Fruit fly (Drosophila melanogaster): ENCODE results near the gene Pvf1.

Pvf1 gene

DNA sequence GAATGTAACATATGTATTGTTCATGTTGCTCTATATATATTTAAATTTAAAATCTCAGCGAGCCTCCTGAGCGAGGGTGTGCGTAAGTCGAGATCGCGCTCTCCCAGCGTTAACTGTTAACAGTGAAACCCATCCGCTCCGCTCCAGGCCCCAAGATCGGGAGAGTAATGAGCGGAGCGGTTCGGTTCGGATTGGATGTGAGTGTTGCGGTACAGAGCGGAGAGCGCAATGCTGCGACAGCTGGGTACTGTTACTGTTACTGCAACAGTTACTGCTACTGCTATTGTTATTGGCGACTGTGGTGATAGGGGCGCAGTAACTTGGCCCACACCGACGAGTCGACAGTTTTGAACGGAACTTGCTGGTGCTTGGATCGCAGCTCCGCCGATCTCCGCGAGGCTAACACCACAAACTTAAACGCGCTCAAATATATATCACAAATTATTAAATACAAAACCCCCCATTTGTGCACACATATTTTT, at the start of gene Pvf1:
Gene Pvf1, plus strand, starts transcription at position 312 of the 482 bp plus-strand sequence.
- TF ChIP-seq CG17801 (GFP tag; optimal IDR thresholded peaks at IDR 0.05; ENCODE audit: partially characterized antibody), result peak; percentile 58

DNA sequence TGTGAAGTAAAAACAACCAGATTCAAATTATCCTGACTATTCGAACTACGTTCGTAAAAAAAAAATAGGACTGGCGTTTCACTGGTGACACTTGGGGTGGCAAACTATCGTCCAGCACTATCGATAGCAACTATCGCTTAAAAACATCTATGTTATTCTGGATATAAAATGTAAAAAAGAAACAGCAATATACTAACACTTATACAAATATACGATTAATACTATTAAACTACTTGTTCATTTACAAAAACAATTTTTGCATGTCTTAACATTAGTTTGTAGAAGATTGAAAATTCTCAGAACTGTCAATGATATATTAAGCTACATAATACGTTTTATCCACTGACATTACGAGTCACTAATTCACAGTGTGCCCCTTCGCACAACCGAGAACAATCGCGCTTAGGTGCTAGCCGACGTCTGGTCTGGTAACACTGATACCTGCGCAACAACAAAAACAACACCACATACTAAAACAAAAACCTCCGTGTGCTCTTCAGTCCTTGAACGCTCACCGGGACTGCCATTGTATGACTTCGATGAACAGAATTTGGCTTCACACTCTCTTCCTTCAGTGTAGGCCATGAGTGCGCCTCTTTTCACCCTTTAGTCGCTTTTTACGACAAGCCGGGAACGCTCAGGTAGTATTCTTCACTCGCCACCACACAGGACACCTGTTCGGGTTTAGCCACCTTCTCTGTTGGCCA, 48.9 kb upstream of the Pvf1 start, which contains the start of gene CG18259:
Gene CG18259, minus strand, starts transcription at position 78 of the 707 bp plus-strand sequence.
- TF ChIP-seq CG17801 (GFP tag; optimal IDR thresholded peaks at IDR 0.05; ENCODE audit: partially characterized antibody), result no peak

DNA sequence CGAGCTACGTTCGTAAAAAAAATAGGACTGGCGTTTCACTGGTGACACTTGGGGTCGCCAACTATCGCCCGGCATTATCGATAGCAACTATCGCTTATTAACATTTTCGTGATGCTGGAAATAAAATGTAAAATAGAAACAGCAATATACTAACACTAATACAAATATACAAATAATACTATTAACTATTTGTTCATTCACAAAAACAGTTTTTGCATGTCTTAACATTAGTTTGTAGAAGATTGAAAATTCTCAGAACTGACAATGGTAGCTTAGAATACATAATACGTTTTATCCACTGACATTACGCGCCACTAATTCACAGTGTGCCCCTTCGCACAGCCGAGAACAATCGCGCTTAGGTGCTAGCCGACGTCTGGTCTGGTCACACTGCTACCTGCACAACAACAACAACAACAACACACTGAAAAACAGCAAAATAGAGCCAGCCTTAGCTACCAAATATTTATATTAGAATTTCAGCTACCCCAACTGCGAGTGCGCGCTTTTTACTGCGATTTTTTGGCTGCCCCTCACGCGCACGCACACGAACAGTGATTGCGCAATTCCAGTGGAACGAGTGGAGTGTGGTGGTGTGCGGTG, 44.2 kb upstream of the Pvf1 start, which contains the start of the genes CG6961 and S6KL:
Gene CG6961, minus strand, starts transcription at position 68 of the 603 bp plus-strand sequence.
Gene S6KL, plus strand, starts transcription at position 322 of the 603 bp plus-strand sequence.
- peak; percentile 8 for TF ChIP-seq CG17801 (GFP tag; optimal IDR thresholded peaks at IDR 0.05; ENCODE audit: partially characterized antibody)

DNA sequence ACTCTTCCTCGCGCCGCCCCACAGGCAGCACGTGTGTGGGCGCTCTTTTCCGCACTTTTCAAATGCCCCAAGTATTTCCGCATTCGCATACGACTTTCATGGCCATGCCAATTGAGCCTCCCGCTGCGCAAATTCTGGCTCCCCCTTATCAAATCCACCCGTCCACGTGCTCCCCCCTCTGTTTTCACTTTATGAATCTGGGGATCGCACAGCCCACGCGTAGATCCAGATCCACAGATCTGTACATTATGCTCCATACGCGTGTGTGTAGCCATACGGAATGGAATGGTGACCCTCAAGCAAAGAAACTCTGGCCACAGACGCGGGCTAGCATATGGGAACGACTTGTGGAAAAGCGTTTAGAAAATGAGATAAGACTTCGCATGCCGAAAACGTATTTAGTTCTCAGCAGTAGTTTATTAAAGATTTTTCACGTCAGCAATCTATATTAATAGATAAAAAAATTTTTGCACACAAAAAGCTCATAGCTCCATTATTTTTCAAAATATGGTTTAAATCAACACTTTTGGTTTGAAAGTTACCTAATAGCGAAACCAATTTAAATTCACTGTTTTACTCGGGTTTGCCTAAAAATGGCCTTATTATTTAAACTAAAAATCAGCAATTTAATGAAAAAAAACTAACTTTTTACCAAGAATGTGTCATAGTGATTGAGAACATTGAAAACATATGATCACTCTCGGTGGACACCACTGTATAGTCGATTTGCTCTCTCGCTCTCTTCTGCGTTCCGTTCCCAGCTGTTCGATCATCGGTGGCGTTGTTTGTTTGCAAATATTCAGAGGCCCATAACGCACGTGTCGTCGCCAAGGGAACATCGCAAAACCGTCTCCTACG, 42.9 kb upstream of the Pvf1 start:
- TF ChIP-seq CG17801 (GFP tag; optimal IDR thresholded peaks at IDR 0.05; ENCODE audit: partially characterized antibody), result peak; percentile 4

DNA sequence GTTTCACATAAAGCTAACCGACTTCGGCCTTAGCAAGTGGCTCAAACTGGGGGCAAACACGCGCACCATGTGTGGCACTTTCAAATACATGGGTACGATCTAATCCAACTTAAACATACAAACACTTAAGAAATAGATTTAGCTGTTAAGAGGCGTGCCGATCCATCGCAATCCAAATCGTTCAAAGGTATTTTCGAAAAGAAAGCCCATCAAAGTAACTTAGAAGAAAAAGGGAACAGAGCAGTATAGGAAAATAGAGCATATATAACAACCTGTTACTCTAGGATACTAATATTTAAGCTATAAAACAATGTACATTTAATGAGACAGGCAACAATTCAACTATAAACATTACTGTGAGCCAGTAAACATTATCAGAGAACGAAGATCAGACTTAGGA, 41.1 kb upstream of the Pvf1 start, which contains the start of gene Atg101:
Gene Atg101, plus strand, starts transcription at position 301 of the 400 bp plus-strand sequence.
- no peak for TF ChIP-seq CG17801 (GFP tag; optimal IDR thresholded peaks at IDR 0.05; ENCODE audit: partially characterized antibody)

DNA sequence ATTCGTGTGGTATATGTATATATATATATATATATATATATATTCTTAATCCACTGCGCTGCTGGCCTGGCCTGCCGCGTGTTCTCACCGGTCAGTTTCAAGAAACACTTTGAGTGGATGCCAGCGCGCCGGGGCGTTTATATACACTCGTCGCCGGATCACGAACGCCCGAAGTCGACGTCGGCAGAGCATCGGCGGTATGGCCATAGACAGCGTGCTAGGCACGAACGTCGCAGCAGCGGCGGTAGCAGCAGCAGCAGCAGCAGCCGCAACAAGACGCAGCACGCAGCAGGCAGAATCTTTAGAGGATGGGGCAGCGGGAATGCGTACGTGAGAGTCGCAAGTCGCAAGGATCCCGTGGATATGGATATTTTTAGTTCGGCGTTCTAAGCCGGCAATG, 34.9 kb upstream of the Pvf1 start, which contains the start of gene bnb:
Gene bnb, minus strand, starts transcription at position 121 of the 400 bp plus-strand sequence.
- no peak for TF ChIP-seq CG17801 (GFP tag; optimal IDR thresholded peaks at IDR 0.05; ENCODE audit: partially characterized antibody)

DNA sequence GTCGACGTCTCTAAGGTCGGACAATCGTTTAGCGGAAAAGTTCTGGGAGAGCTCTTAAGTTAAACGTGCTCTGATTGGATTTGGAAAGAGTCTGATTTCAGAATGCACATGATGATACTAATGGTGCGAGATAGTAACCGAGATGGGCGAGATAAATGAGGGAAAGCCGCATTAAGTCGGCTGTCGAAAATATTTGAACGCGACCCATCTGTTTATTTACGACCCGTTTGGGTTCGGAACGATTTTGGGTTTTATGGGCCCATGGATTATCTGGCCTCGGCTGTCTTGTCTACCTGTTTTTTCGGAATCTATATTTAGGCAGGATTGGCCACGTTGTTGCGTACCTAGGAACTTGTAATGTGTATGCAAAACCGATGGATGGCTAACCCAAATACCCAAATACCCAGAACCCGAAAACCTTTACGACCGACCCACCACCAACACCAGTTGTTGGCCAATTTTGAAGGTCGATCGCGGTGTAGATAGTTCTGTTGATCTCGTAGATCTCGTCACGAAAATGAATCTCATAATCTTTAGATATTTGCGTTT, 33.1 kb upstream of the Pvf1 start:
- no peak for TF ChIP-seq CG17801 (GFP tag; optimal IDR thresholded peaks at IDR 0.05; ENCODE audit: partially characterized antibody)

dm6 chrX:18800167-18800566, 32.3 kb upstream of the Pvf1 start:
- TF ChIP-seq CG17801 (GFP tag; optimal IDR thresholded peaks at IDR 0.05; ENCODE audit: partially characterized antibody), result no peak

dm6 chrX:18801293-18801692, 31.2 kb upstream of the Pvf1 start:
- no peak for TF ChIP-seq CG17801 (GFP tag; optimal IDR thresholded peaks at IDR 0.05; ENCODE audit: partially characterized antibody)

DNA sequence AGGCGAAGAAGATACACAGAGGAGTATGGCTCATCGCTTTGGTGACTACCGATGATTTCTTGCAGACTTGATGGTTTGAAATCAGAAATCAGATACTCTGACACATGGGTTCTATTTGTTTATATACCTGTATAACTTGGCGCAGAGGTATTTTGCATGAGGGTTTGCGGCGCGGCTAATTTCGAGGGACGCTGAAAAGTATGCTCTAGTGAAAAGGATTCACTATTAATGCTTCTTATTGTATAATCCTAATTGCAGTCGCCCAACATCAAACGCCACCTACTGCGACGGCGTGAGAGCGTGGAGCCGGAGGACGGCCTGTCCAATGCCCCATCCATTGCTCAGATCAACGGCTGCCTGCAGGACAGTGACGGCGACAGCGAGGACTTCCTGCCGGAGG, 27.4 kb upstream of the Pvf1 start:
- TF ChIP-seq CG17801 (GFP tag; optimal IDR thresholded peaks at IDR 0.05; ENCODE audit: partially characterized antibody), result no peak

DNA sequence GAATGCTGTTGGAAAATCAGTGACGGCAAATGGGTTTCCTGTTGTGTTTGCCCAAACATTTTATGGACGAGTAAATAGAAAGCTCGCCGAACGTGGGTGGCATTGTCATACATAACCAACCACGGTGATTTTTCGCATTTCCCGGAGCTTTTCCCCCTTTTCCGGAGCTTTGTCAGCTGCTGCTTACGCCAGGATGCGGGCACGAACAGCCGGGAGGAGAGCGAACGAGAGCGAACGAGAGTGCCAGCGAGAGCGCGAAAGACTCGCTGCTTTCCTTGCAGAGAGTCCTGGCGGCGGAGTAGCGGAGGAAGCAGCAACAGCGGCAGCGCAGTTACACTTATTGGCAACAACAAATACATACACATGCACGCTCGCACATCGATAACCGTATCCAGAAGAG, 26.1 kb upstream of the Pvf1 start, which contains the start of gene CG7058:
Gene CG7058, plus strand, starts transcription at position 330 of the 400 bp plus-strand sequence.
- no peak for TF ChIP-seq CG17801 (GFP tag; optimal IDR thresholded peaks at IDR 0.05; ENCODE audit: partially characterized antibody)

- TF ChIP-seq CG17801 (GFP tag; optimal IDR thresholded peaks at IDR 0.05; ENCODE audit: partially characterized antibody), result no peak
Observed at dm6 chrX:18812111-18812510, 20.4 kb upstream of the Pvf1 start.

dm6 chrX:18813049-18813448, 19.4 kb upstream of the Pvf1 start, which contains the start of gene CG42450:
TSS of gene CG42450 (plus strand) at chrX:18813297.
- no peak for TF ChIP-seq CG17801 (GFP tag; optimal IDR thresholded peaks at IDR 0.05; ENCODE audit: partially characterized antibody)

- no peak for TF ChIP-seq CG17801 (GFP tag; optimal IDR thresholded peaks at IDR 0.05; ENCODE audit: partially characterized antibody)
Observed at dm6 chrX:18814373-18814772, 18.1 kb upstream of the Pvf1 start.

DNA sequence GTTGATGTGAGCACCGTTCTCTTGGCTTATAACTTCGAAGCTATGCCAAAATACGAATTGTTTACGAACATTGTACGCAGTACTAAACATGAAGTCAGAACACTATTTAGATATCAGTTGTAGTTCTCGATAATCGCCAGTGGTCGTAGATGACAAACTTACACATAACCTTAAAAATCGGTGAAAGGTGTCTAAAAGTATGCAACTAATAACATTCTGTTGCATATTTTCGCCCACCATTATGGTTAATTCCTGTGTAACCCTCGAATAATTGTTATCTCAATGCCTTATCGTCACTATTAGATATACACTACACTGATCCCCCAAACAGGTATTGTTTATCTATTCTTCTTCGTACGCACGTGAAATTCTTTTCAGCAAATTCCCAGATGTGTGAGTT, 17.5 kb upstream of the Pvf1 start:
- TF ChIP-seq CG17801 (GFP tag; optimal IDR thresholded peaks at IDR 0.05; ENCODE audit: partially characterized antibody), result no peak

All from ovary, adult (tissue).